Worm (Caenorhabditis elegans): ENCODE results near the gene nhr-136.

ce11 chrV:12137942-12138341 lies 31.0 kb downstream of the nhr-136 start:
- no peak for TF ChIP-seq lin-13 (GFP tag; optimal IDR thresholded peaks at IDR 0.05)
- TF ChIP-seq nhr-11 (tag; optimal IDR thresholded peaks at IDR 0.05), result no peak
- TF ChIP-seq snpc-4 (tag; optimal IDR thresholded peaks at IDR 0.05), result no peak

Measured in whole organism, L2 larva.